Comparison of ENCODE assay signal across 5 fruit fly cellular contexts in the genomic region with DNA sequence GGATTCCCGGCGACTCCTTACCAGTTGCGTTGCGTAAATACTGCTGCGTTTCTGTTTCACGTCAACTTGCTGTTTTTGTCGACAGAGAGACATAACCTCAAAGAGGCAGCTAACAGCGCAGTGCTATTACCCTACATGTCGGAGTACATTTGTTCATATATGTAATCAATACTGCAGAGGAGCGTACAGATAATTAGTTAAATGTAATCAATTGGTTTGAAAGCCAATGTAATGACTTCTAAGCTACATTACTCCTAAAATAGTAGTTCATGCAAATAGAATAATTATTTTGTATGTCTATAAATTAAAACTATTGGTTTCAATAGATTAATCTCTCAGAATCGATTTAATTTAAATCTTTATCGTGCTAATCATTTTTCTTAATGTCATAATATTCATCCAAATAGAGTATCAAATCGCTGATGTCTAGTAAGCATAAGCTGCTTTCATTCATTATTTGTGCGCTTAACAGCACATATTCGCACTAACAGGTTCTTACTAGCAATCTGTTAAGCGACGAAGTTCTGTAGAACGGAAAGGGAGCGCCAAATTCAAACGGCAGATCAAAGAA.
TF ChIP-seq lines count a peak whose summit lies in the region.

SLIRP1 (minus strand) TSS at position 95 of the 571 bp plus-strand sequence.
anox (minus strand) TSS at position 95 of the 571 bp plus-strand sequence.

TF ChIP-seq in whole organism, adult, 20 proteins besides CTCF, POLR2A, EP300 and RAD21 (continued from another document):
- peak; percentile 55 for TF ChIP-seq ovo (GFP tag; optimal IDR thresholded peaks at IDR 0.05; lab: Kevin White, UChicago)
- TF ChIP-seq Clk (GFP tag; optimal IDR thresholded peaks at IDR 0.05; lab: Kevin White, UChicago) = peak; percentile 16
- peak; percentile 77 for TF ChIP-seq CG5204 (GFP tag; optimal IDR thresholded peaks at IDR 0.05; lab: Kevin White, UChicago)
- TF ChIP-seq tj (GFP tag; optimal IDR thresholded peaks at IDR 0.05; lab: Kevin White, UChicago) = peak; percentile 85

TF ChIP-seq in whole organism, embryonic, 481 proteins besides CTCF, POLR2A, EP300 and RAD21 (continued from another document and continues in another):
- TF ChIP-seq HmgD (GFP tag; optimal IDR thresholded peaks at IDR 0.05; lab: Kevin White, UChicago) = peak; percentile 49
- TF ChIP-seq Hr3 (GFP tag; optimal IDR thresholded peaks at IDR 0.05; lab: Kevin White, UChicago) = peak; percentile 89
- peak; percentile 92 for TF ChIP-seq CG10147 (GFP tag; optimal IDR thresholded peaks at IDR 0.05; lab: Kevin White, UChicago)
- peak; percentile 75 for TF ChIP-seq zfh2 (GFP tag; optimal IDR thresholded peaks at IDR 0.05; lab: Kevin White, UChicago)
- no peak for TF ChIP-seq CG6791 (GFP tag; IDR thresholded peaks at IDR 0.05; lab: Robert Waterston, UW; ENCODE audit: partially characterized antibody)
- TF ChIP-seq mld (GFP tag; IDR thresholded peaks at IDR 0.05; lab: Robert Waterston, UW; ENCODE audit: partially characterized antibody) = no peak
- TF ChIP-seq HLH3B (GFP tag; IDR thresholded peaks at IDR 0.05; lab: Robert Waterston, UW) = peak; percentile 73
- TF ChIP-seq gce (GFP tag; IDR thresholded peaks at IDR 0.05; lab: Robert Waterston, UW) = no peak; the same call in 2 of the 3 replicates
- no peak for TF ChIP-seq Sin3A (optimal IDR thresholded peaks at IDR 0.05; lab: Kevin White, UChicago)
- TF ChIP-seq D19A (tag; optimal IDR thresholded peaks at IDR 0.05; lab: Kevin White, UChicago) = peak; percentile 100
- TF ChIP-seq Gug (GFP tag; IDR thresholded peaks at IDR 0.05; lab: Robert Waterston, UW) = peak; percentile 63; the same call in 3 of the 4 replicates
- TF ChIP-seq slp2 (GFP tag; optimal IDR thresholded peaks at IDR 0.05; lab: Kevin White, UChicago) = peak; percentile 62
- peak; percentile 38; the same call in 1 of the 2 replicates for TF ChIP-seq Rx (GFP tag; IDR thresholded peaks at IDR 0.05; lab: Robert Waterston, UW)
- no peak for TF ChIP-seq Scr (GFP tag; IDR thresholded peaks at IDR 0.05; lab: Robert Waterston, UW; ENCODE audit: partially characterized antibody)
- no peak for TF ChIP-seq CG14965 (GFP tag; optimal IDR thresholded peaks at IDR 0.05; lab: Kevin White, UChicago; ENCODE audit: borderline replicate concordance)
- peak; percentile 70 for TF ChIP-seq CG10431 (GFP tag; optimal IDR thresholded peaks at IDR 0.05; lab: Kevin White, UChicago)
- peak; percentile 77 for TF ChIP-seq CG6854 (GFP tag; optimal IDR thresholded peaks at IDR 0.05; lab: Kevin White, UChicago)
- peak; percentile 79 for TF ChIP-seq scrt (GFP tag; optimal IDR thresholded peaks at IDR 0.05; lab: Kevin White, UChicago)
- peak; percentile 70 for TF ChIP-seq peb (GFP tag; IDR thresholded peaks at IDR 0.05; lab: Robert Waterston, UW)
- no peak for TF ChIP-seq yki (optimal IDR thresholded peaks at IDR 0.05; lab: Kevin White, UChicago)
- peak; percentile 77 for TF ChIP-seq CG13894 (tag; optimal IDR thresholded peaks at IDR 0.05; lab: Kevin White, UChicago)
- TF ChIP-seq nerfin-1 (tag; optimal IDR thresholded peaks at IDR 0.05; lab: Kevin White, UChicago) = peak; percentile 82
- TF ChIP-seq CG16863 (GFP tag; optimal IDR thresholded peaks at IDR 0.05; lab: Kevin White, UChicago) = peak; percentile 78
- TF ChIP-seq z (GFP tag; IDR thresholded peaks at IDR 0.05; lab: Robert Waterston, UW) = no peak
- peak; percentile 98 for TF ChIP-seq bigmax (GFP tag; optimal IDR thresholded peaks at IDR 0.05; lab: Kevin White, UChicago)
- no peak for TF ChIP-seq chinmo (GFP tag; IDR thresholded peaks at IDR 0.05; lab: Robert Waterston, UW; ENCODE audit: partially characterized antibody)
- peak; percentile 89 for TF ChIP-seq unpg (GFP tag; optimal IDR thresholded peaks at IDR 0.05; lab: Kevin White, UChicago)
- peak; percentile 87 for TF ChIP-seq Fer1 (GFP tag; optimal IDR thresholded peaks at IDR 0.05; lab: Kevin White, UChicago)

TF ChIP-seq in whole organism, prepupa, 60 proteins besides CTCF, POLR2A, EP300 and RAD21 (continued from another document and continues in another):
- peak; percentile 89 for TF ChIP-seq CG32006 (GFP tag; optimal IDR thresholded peaks at IDR 0.05; lab: Kevin White, UChicago)
- peak; percentile 86 for TF ChIP-seq CG15336 (GFP tag; IDR thresholded peaks at IDR 0.05; lab: Robert Waterston, UW)
- TF ChIP-seq CG1621 (tag; optimal IDR thresholded peaks at IDR 0.05; lab: Kevin White, UChicago) = peak; percentile 79
- TF ChIP-seq Hr4 (GFP tag; optimal IDR thresholded peaks at IDR 0.05; lab: Kevin White, UChicago) = peak; percentile 83
- peak; percentile 89 for TF ChIP-seq Met (GFP tag; optimal IDR thresholded peaks at IDR 0.05; lab: Kevin White, UChicago)
- peak; percentile 96 for TF ChIP-seq Eip78C (GFP tag; lab: Kevin White, UChicago)
- TF ChIP-seq Sox102F (GFP tag; optimal IDR thresholded peaks at IDR 0.05; lab: Kevin White, UChicago) = peak; percentile 74
- peak; percentile 70 for TF ChIP-seq CG7368 (GFP tag; optimal IDR thresholded peaks at IDR 0.05; lab: Kevin White, UChicago)
- TF ChIP-seq CG16779 (tag; optimal IDR thresholded peaks at IDR 0.05; lab: Kevin White, UChicago) = peak; percentile 79
- peak; percentile 31 for TF ChIP-seq fkh (GFP tag; optimal IDR thresholded peaks at IDR 0.05; lab: Kevin White, UChicago)
- peak; percentile 89 for TF ChIP-seq pdm3 (GFP tag; optimal IDR thresholded peaks at IDR 0.05; lab: Kevin White, UChicago)
- peak; percentile 88 for TF ChIP-seq Smox (GFP tag; optimal IDR thresholded peaks at IDR 0.05; lab: Kevin White, UChicago)
- TF ChIP-seq fd85E (GFP tag; optimal IDR thresholded peaks at IDR 0.05; lab: Kevin White, UChicago) = no peak
- TF ChIP-seq CG31627 (GFP tag; optimal IDR thresholded peaks at IDR 0.05; lab: Kevin White, UChicago) = peak; percentile 86
- TF ChIP-seq Eip75B (GFP tag; optimal IDR thresholded peaks at IDR 0.05; lab: Kevin White, UChicago) = peak; percentile 85
- TF ChIP-seq CG3032 (tag; optimal IDR thresholded peaks at IDR 0.05; lab: Kevin White, UChicago) = peak; percentile 90
- TF ChIP-seq Gug (GFP tag; IDR thresholded peaks at IDR 0.05; lab: Robert Waterston, UW) = peak; percentile 77
- peak; percentile 87 for TF ChIP-seq CG8119 (GFP tag; IDR thresholded peaks at IDR 0.05; lab: Robert Waterston, UW)
- TF ChIP-seq Ets96B (tag; optimal IDR thresholded peaks at IDR 0.05; lab: Kevin White, UChicago) = peak; percentile 92
- TF ChIP-seq lz (GFP tag; optimal IDR thresholded peaks at IDR 0.05; lab: Kevin White, UChicago) = peak; percentile 91
- peak; percentile 84 for TF ChIP-seq CG34406 (GFP tag; optimal IDR thresholded peaks at IDR 0.05; lab: Kevin White, UChicago)
- TF ChIP-seq CG11902 (GFP tag; optimal IDR thresholded peaks at IDR 0.05; lab: Kevin White, UChicago) = peak; percentile 77
- TF ChIP-seq OdsH (GFP tag; optimal IDR thresholded peaks at IDR 0.05; lab: Kevin White, UChicago) = peak; percentile 87
- TF ChIP-seq CG6854 (GFP tag; optimal IDR thresholded peaks at IDR 0.05; lab: Kevin White, UChicago) = peak; percentile 71
- TF ChIP-seq cyc (GFP tag; optimal IDR thresholded peaks at IDR 0.05; lab: Kevin White, UChicago) = peak; percentile 80
- TF ChIP-seq dac (GFP tag; optimal IDR thresholded peaks at IDR 0.05; lab: Kevin White, UChicago) = peak; percentile 59
- TF ChIP-seq achi (GFP tag; optimal IDR thresholded peaks at IDR 0.05; lab: Kevin White, UChicago) = peak; percentile 82
- TF ChIP-seq CG10669 (GFP tag; optimal IDR thresholded peaks at IDR 0.05; lab: Kevin White, UChicago) = peak; percentile 92
- TF ChIP-seq CG3919 (GFP tag; optimal IDR thresholded peaks at IDR 0.05; lab: Kevin White, UChicago) = peak; percentile 81
- TF ChIP-seq CG10631 (GFP tag; optimal IDR thresholded peaks at IDR 0.05; lab: Kevin White, UChicago) = peak; percentile 89
- TF ChIP-seq CG11294 (GFP tag; IDR thresholded peaks at IDR 0.05; lab: Robert Waterston, UW) = peak; percentile 55; the same call in 1 of the 2 replicates

TF ChIP-seq in whole organism, pupa, 21 proteins besides CTCF, POLR2A, EP300 and RAD21 (continued from another document):
- peak; percentile 55 for TF ChIP-seq Ets98B (GFP tag; IDR thresholded peaks at IDR 0.05; lab: Robert Waterston, UW)
- peak; percentile 75 for TF ChIP-seq CG32121 (GFP tag; IDR thresholded peaks at IDR 0.05; lab: Robert Waterston, UW)
- no peak for TF ChIP-seq fd96Ca (GFP tag; IDR thresholded peaks at IDR 0.05; lab: Robert Waterston, UW)

TF ChIP-seq in whole organism, wandering third instar larva, 38 proteins besides CTCF, POLR2A, EP300 and RAD21 (continued from another document):
- TF ChIP-seq Jra (GFP tag; optimal IDR thresholded peaks at IDR 0.05; lab: Kevin White, UChicago) (peak; percentile 50), foxo (GFP tag; optimal IDR thresholded peaks at IDR 0.05; lab: Kevin White, UChicago) (peak in 1 of 2 experiments; percentile 85), OdsH (GFP tag; optimal IDR thresholded peaks at IDR 0.05; lab: Kevin White, UChicago) (peak; percentile 82), br (GFP tag; optimal IDR thresholded peaks at IDR 0.05; lab: Kevin White, UChicago) (peak; percentile 61), sage (GFP tag; optimal IDR thresholded peaks at IDR 0.05; lab: Kevin White, UChicago) (peak; percentile 23), CG32264 (GFP tag; optimal IDR thresholded peaks at IDR 0.05; lab: Kevin White, UChicago) (peak; percentile 43)
